Fruit fly (Drosophila melanogaster): ENCODE data around the gene Polr3H.

DNA sequence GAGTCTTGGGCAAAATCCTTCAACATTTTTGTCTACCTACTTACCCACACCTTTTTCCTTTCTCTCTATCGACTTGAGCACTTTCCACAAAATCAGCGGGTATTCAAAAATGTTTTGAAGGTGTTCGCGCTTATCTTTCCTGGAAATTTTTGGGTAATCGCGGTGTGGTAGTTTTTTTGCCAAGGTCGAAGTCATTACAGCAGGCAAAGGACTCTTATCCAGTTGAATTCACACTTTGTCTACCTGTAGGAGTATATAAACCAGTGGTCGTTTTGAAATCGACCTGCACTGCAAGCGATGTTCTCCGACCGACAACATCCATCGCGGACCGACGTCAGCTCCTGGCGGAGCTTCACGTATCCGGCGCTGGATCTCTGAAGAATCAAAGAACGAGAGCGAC, 44.3 kb downstream of the Polr3H start:
- TF ChIP-seq Ets98B (GFP tag; IDR thresholded peaks at IDR 0.05): no peak
- no peak for TF ChIP-seq CG9948 (tag; optimal IDR thresholded peaks at IDR 0.05)
- no peak for TF ChIP-seq D1 (tag; optimal IDR thresholded peaks at IDR 0.05)
- no peak for TF ChIP-seq CG10348 (GFP tag; IDR thresholded peaks at IDR 0.05)
- TF ChIP-seq CG17806 (tag; optimal IDR thresholded peaks at IDR 0.05): no peak
- no peak for TF ChIP-seq CG8301 (tag; optimal IDR thresholded peaks at IDR 0.05)
- no peak for TF ChIP-seq gl (tag; optimal IDR thresholded peaks at IDR 0.05)
- TF ChIP-seq EcR (GFP tag; optimal IDR thresholded peaks at IDR 0.05): no peak
- TF ChIP-seq Pif1A (GFP tag; optimal IDR thresholded peaks at IDR 0.05): no peak
- TF ChIP-seq fd96Ca (GFP tag; IDR thresholded peaks at IDR 0.05): no peak
- TF ChIP-seq CG4496 (GFP tag; IDR thresholded peaks at IDR 0.05): no peak
- no peak for TF ChIP-seq CG13204 (GFP tag; optimal IDR thresholded peaks at IDR 0.05)
- TF ChIP-seq CG14655 (GFP tag; optimal IDR thresholded peaks at IDR 0.05): no peak
- no peak for TF ChIP-seq Pif1B (GFP tag; optimal IDR thresholded peaks at IDR 0.05)
